Fruit fly (Drosophila melanogaster): Measurements from ENCODE around the gene CG5614.
A peak's percentile ranks its signal among the peaks of the same experiment; 100 is the strongest.

DNA sequence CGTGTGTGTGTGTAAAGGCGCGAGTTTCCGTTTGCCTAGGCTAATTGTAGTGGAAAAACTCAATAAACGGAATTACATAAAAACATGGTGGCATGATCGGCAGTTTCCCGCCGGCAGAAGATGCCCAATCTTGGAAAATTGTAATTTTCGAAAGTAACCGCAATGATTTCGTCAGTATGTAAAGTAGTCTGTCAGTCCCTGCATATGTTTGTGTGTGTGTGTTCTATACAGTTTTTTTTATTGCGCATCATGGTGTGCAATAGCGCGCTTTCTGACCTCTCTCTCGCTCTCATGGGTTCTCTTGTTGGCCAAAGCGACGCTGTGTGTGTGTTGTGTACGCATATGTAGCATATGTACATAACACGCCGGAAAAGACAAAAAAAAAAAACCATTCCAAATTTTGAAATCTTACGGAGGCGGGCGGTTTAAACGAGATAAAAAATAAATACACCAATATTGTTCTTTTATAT, 14.7 kb downstream of the CG5614 start:
- TF ChIP-seq CG6683 (GFP tag; optimal IDR thresholded peaks at IDR 0.05) (no peak), Stat92E (GFP tag; optimal IDR thresholded peaks at IDR 0.05) (no peak), Ssrp (tag; optimal IDR thresholded peaks at IDR 0.05) (no peak), psq (GFP tag; optimal IDR thresholded peaks at IDR 0.05) (peak; percentile 8)

Measured in whole organism, embryonic.